Worm (Caenorhabditis elegans) whole organism, midembryonic: ENCODE data around the gene snap-29.

Source experiments
- T22C8.4 ChIP-seq: fragments of 200-800 bp; sonication (Bioruptor generic); IDR thresholded peaks from 2 replicates; pipeline ENCODE4 v1.3.6; 2022; ENCODE audit warnings: missing genetic modification characterization, missing compliant biosample characterization
- flt-1 ChIP-seq: fragments of 200-800 bp; sonication (Bioruptor generic); IDR thresholded peaks from 2 replicates; pipeline ENCODE4 v1.3.6; 2022; ENCODE audit warnings: missing genetic modification characterization, missing compliant biosample characterization
- med-1 ChIP-seq: sonication (generic microtip); optimal IDR thresholded peaks from 2 replicates; lab custom pipeline; 2017; ENCODE audit warnings: missing genetic modification characterization, mild to moderate bottlenecking, missing compliant biosample characterization, antibody characterized with exemption, missing genetic modification reagents; ENCODE audit not compliant: insufficient read depth
- tab-1 ChIP-seq: fragments of 200-800 bp; sonication (Bioruptor generic); IDR thresholded peaks from 2 replicates; pipeline ENCODE4 v1.3.6; 2022; ENCODE audit warnings: missing genetic modification characterization, missing compliant biosample characterization
- ztf-23 ChIP-seq: fragments of 200-800 bp; sonication (Bioruptor generic); IDR thresholded peaks from 2 replicates; pipeline ENCODE4 v1.3.6; 2022; ENCODE audit warnings: missing genetic modification reagents, missing genetic modification characterization, missing compliant biosample characterization
- ztf-29 ChIP-seq: fragments of 200-800 bp; sonication (Bioruptor generic); IDR thresholded peaks from 2 replicates; pipeline ENCODE4 v1.3.6; 2022; ENCODE audit warnings: missing genetic modification reagents, missing genetic modification characterization, missing compliant biosample characterization

DNA sequence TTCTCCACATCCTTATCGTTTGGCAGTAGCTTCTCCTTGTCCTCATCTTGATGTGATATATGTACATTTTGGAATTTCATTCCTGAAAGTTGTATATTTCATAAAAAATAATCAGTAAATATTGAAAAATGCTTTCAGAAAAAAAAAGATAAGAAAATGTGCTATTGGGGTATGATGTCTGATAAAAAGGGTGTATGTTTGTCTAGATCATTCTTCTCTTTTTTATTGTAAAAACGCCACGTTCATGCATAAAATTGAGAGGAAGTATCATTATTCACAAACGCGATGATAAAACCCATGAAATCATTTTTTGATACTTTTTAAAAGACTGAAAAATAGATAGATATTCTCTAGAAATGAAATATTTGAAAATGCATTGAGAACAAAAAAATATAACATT is 27.4 kb upstream of the snap-29 start:
- TF ChIP-seq flt-1 (GFP tag; lab: Robert Waterston, UW) (no peak), tab-1 (no peak), med-1 (no peak), ztf-29 (GFP tag; lab: Robert Waterston, UW) (no peak), T22C8.4 (GFP tag; lab: Robert Waterston, UW) (no peak), ztf-23 (no peak)
